Fruit fly (Drosophila melanogaster): Measurements from ENCODE around the gene D19B.

D19B gene

DNA sequence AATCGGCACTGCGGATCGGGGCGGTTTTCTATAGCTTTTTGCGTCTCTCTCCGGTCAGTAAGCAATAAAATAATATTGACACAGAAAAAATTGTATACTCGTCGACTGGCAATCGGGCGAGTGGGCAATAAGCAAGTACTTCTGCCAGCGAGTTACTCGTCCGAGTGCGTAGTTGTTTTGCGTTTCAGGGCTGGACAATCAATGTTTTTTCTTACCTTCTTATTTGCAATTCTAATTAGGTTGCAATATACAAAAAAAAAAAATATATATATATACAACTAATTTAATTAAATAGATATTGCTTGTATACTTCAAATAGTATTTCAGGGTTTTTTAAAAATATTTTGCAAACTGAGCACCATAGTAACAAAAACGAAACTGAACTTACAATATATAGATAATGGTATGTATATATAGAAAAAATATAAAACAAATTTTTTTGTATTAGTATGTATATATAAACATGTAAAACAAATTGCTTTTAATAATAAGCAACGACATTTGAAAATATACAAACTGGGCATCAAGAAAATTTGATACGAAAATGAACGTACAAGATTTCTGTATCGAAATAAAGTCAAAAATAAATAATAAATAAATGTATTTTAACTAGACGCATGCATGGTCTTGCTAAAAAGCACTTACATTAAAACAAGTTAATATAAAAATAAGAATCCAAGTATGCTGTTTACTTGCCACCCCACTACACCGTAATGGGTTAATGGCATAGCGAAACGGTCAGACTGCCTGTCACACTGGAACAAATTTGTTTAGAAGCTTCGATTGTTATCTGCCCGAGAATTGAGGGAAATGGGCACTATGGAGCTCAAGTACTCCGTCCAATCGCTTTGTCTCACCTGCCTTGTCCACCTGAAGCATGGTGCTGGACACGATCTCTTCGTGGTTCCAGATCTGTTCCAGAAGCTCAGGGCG lies 4.5 kb upstream of the D19B start, which contains the start of the genes D19A and CG7386 (continued):
- TF ChIP-seq jigr1 (GFP tag; IDR thresholded peaks at IDR 0.05): no peak
- no peak for TF ChIP-seq usp (GFP tag; optimal IDR thresholded peaks at IDR 0.05)
- peak; percentile 45 for TF ChIP-seq CG9609 (GFP tag; optimal IDR thresholded peaks at IDR 0.05)
- TF ChIP-seq CG10209 (GFP tag; optimal IDR thresholded peaks at IDR 0.05): no peak
- TF ChIP-seq CG12769 (tag; optimal IDR thresholded peaks at IDR 0.05): peak; percentile 15
- TF ChIP-seq fru (optimal IDR thresholded peaks at IDR 0.05): peak; percentile 62
- TF ChIP-seq tin (GFP tag; optimal IDR thresholded peaks at IDR 0.05): peak; percentile 43
- no peak for TF ChIP-seq CG10321 (GFP tag; IDR thresholded peaks at IDR 0.05)
- peak; percentile 34 for TF ChIP-seq bcd (GFP tag; optimal IDR thresholded peaks at IDR 0.05)
- peak; percentile 31 for TF ChIP-seq CG15696 (tag; optimal IDR thresholded peaks at IDR 0.05)
- peak; percentile 59 for TF ChIP-seq E2f1 (GFP tag; IDR thresholded peaks at IDR 0.05)
- peak; percentile 46 for TF ChIP-seq Dip3 (GFP tag; optimal IDR thresholded peaks at IDR 0.05)
- TF ChIP-seq CG12744 (GFP tag; optimal IDR thresholded peaks at IDR 0.05): no peak
- TF ChIP-seq dysf (GFP tag; IDR thresholded peaks at IDR 0.05): peak; percentile 66
- TF ChIP-seq Hr3 (GFP tag; optimal IDR thresholded peaks at IDR 0.05): peak; percentile 34
- no peak for TF ChIP-seq CG14965 (GFP tag; optimal IDR thresholded peaks at IDR 0.05; ENCODE audit: borderline replicate concordance)
- TF ChIP-seq BtbVII (GFP tag; optimal IDR thresholded peaks at IDR 0.05): no peak
- peak; percentile 63; the same call in 1 of the 2 replicates for TF ChIP-seq CG14014 (GFP tag; IDR thresholded peaks at IDR 0.05)
- TF ChIP-seq pita (GFP tag; optimal IDR thresholded peaks at IDR 0.05): no peak
- TF ChIP-seq BEAF-32 (GFP tag; optimal IDR thresholded peaks at IDR 0.05): no peak
- TF ChIP-seq esg (GFP tag; conservative IDR thresholded peaks at IDR 0.05): no peak; the same call in none of the 2 replicates
- no peak for TF ChIP-seq CG11560 (tag; IDR thresholded peaks at IDR 0.05)
- TF ChIP-seq CG13894 (tag; optimal IDR thresholded peaks at IDR 0.05): peak; percentile 34
- TF ChIP-seq Taf1 (GFP tag; IDR thresholded peaks at IDR 0.05): peak; percentile 57
- no peak for TF ChIP-seq CG12299 (tag; optimal IDR thresholded peaks at IDR 0.05)
- no peak for TF ChIP-seq Dll (GFP tag; IDR thresholded peaks at IDR 0.05; ENCODE audit: partially characterized antibody)
- TF ChIP-seq Ets65A (GFP tag): peak; percentile 89
- TF ChIP-seq CoRest (tag; optimal IDR thresholded peaks at IDR 0.05): peak; percentile 70
- TF ChIP-seq pho (GFP tag; optimal IDR thresholded peaks at IDR 0.05): peak; percentile 38
- no peak for TF ChIP-seq CG3407 (GFP tag; optimal IDR thresholded peaks at IDR 0.05)
- peak; percentile 59; the same call in 1 of the 3 replicates for TF ChIP-seq ken (GFP tag; IDR thresholded peaks at IDR 0.05)
- peak; percentile 75 for TF ChIP-seq ci (GFP tag; IDR thresholded peaks at IDR 0.05)
- no peak for TF ChIP-seq br (optimal IDR thresholded peaks at IDR 0.05)
- TF ChIP-seq CG10274 (GFP tag; optimal IDR thresholded peaks at IDR 0.05): peak; percentile 41
- TF ChIP-seq D19A (tag; optimal IDR thresholded peaks at IDR 0.05): peak; percentile 80
- no peak for TF ChIP-seq h (optimal IDR thresholded peaks at IDR 0.05)
- peak; percentile 5 for TF ChIP-seq tup (GFP tag; optimal IDR thresholded peaks at IDR 0.05)
- TF ChIP-seq CG42726 (GFP tag; IDR thresholded peaks at IDR 0.05; ENCODE audit: partially characterized antibody): no peak
- TF ChIP-seq CG10565 (GFP tag; optimal IDR thresholded peaks at IDR 0.05): no peak
- no peak for TF ChIP-seq CG12071 (GFP tag; optimal IDR thresholded peaks at IDR 0.05)
- TF ChIP-seq al (GFP tag; IDR thresholded peaks at IDR 0.05): peak; percentile 49
- TF ChIP-seq HLH54F (GFP tag; optimal IDR thresholded peaks at IDR 0.05): peak; percentile 79
- peak; percentile 11 for TF ChIP-seq CG7556 (GFP tag; optimal IDR thresholded peaks at IDR 0.05)
- no peak for TF ChIP-seq luna (GFP tag; optimal IDR thresholded peaks at IDR 0.05)
- no peak for TF ChIP-seq Eip74EF (GFP tag; optimal IDR thresholded peaks at IDR 0.05)
- peak; percentile 67 for TF ChIP-seq unpg (GFP tag; optimal IDR thresholded peaks at IDR 0.05)
- TF ChIP-seq CkIIα-i1 (GFP tag; IDR thresholded peaks at IDR 0.05): no peak
- peak; percentile 18; the same call in 1 of the 2 replicates for TF ChIP-seq ssp (GFP tag; IDR thresholded peaks at IDR 0.05)
- no peak for TF ChIP-seq CG5245 (GFP tag; optimal IDR thresholded peaks at IDR 0.05)
- TF ChIP-seq Adf1 (GFP tag; IDR thresholded peaks at IDR 0.05): no peak

Measured in whole organism, embryonic.